Fruit fly (Drosophila melanogaster) whole organism, embryonic: ENCODE measurements around the gene Syt14.

Source experiments
- CG10147 ChIP-seq: fragments of 200-800 bp; sonication (Bioruptor generic); optimal IDR thresholded peaks from 2 replicates; lab custom pipeline; 2019; ENCODE audit warnings: missing biosample characterization, mild to moderate bottlenecking, missing genetic modification characterization, moderate library complexity
- CG10979 ChIP-seq: fragments of 200-800 bp; sonication (Bioruptor generic); optimal IDR thresholded peaks from 2 replicates; lab custom pipeline; 2018; ENCODE audit warnings: missing biosample characterization, mild to moderate bottlenecking, missing genetic modification characterization, moderate library complexity
- CG11093 ChIP-seq: fragments of 200-800 bp; sonication (Bioruptor generic); IDR thresholded peaks from 3 replicates; pipeline ENCODE4 v1.3.6; 2022; ENCODE audit warnings: missing biosample characterization, missing genetic modification characterization
- CG11696 ChIP-seq: fragments of 200-800 bp; sonication (Bioruptor generic); IDR thresholded peaks from 2 replicates; pipeline ENCODE4 v1.3.6; 2022; ENCODE audit warnings: missing biosample characterization, missing genetic modification characterization
- CG12219 ChIP-seq: fragments of 200-800 bp; sonication (Bioruptor generic); optimal IDR thresholded peaks from 3 replicates; lab custom pipeline; 2018; ENCODE audit warnings: missing biosample characterization, mild to moderate bottlenecking, missing genetic modification characterization
- CG12769 ChIP-seq: fragments of 200-800 bp; sonication (Bioruptor generic); optimal IDR thresholded peaks from 2 replicates; lab custom pipeline; 2019; ENCODE audit warnings: missing biosample characterization, mild to moderate bottlenecking, missing genetic modification characterization, moderate library complexity
- CG15073 ChIP-seq: fragments of 200-800 bp; sonication (Bioruptor generic); optimal IDR thresholded peaks from 2 replicates; lab custom pipeline; 2016; ENCODE audit warnings: missing biosample characterization, missing genetic modification characterization
- CG1647 ChIP-seq: fragments of 200-800 bp; sonication (Bioruptor generic); optimal IDR thresholded peaks from 3 replicates; lab custom pipeline; 2016; ENCODE audit warnings: missing biosample characterization, missing genetic modification characterization
- CG17829 ChIP-seq: fragments of 200-800 bp; optimal IDR thresholded peaks from 2 replicates; lab custom pipeline; 2019; ENCODE audit warnings: missing biosample characterization, mild to moderate bottlenecking, missing genetic modification characterization, moderate library complexity
- CG18476 ChIP-seq: fragments of 200-800 bp; sonication (Bioruptor generic); optimal IDR thresholded peaks from 2 replicates; lab custom pipeline; 2016; ENCODE audit warnings: missing biosample characterization, mild to moderate bottlenecking, missing genetic modification characterization
- CG18599 ChIP-seq: fragments of 200-800 bp; sonication (Bioruptor generic); optimal IDR thresholded peaks from 3 replicates; lab custom pipeline; 2017; ENCODE audit warnings: missing biosample characterization, missing genetic modification characterization, mild to moderate bottlenecking, moderate library complexity, missing genetic modification reagents
- CG2129 ChIP-seq: fragments of 200-800 bp; sonication (Bioruptor generic); IDR thresholded peaks from 2 replicates; pipeline ENCODE4 v1.3.6; 2022; ENCODE audit warnings: missing biosample characterization, missing genetic modification characterization; ENCODE audit not compliant: partially characterized antibody
- CG2678 ChIP-seq: fragments of 200-800 bp; sonication (Bioruptor generic); optimal IDR thresholded peaks from 3 replicates; lab custom pipeline; 2019; ENCODE audit warnings: missing biosample characterization, mild to moderate bottlenecking, missing genetic modification characterization, moderate library complexity
- CG31388 ChIP-seq: fragments of 200-800 bp; sonication (Bioruptor generic); optimal IDR thresholded peaks from 2 replicates; lab custom pipeline; 2016; ENCODE audit warnings: missing biosample characterization, missing genetic modification characterization
- CG32532 ChIP-seq: fragments of 200-800 bp; sonication (Bioruptor generic); IDR thresholded peaks from 2 replicates; pipeline ENCODE4 v1.3.6; 2022; ENCODE audit warnings: missing biosample characterization, missing genetic modification characterization
- CG3838 ChIP-seq: fragments of 200-800 bp; sonication (Bioruptor generic); optimal IDR thresholded peaks from 3 replicates; lab custom pipeline; 2016; ENCODE audit warnings: missing biosample characterization, missing genetic modification characterization
- CG4404 ChIP-seq: fragments of 200-800 bp; sonication (Bioruptor generic); IDR thresholded peaks from 2 replicates; pipeline ENCODE4 v1.3.6; 2022; ENCODE audit warnings: missing biosample characterization, missing genetic modification characterization
- CG6765 ChIP-seq: fragments of 200-800 bp; sonication (Bioruptor generic); optimal IDR thresholded peaks from 3 replicates; lab custom pipeline; 2017; ENCODE audit warnings: missing biosample characterization, mild to moderate bottlenecking, missing genetic modification characterization
- CG6791 ChIP-seq: fragments of 200-800 bp; sonication (Bioruptor generic); IDR thresholded peaks from 3 replicates; pipeline ENCODE4 v1.3.6; 2022; ENCODE audit warnings: missing biosample characterization, missing genetic modification characterization; ENCODE audit not compliant: partially characterized antibody
- CG7745 ChIP-seq: fragments of 200-800 bp; sonication (Bioruptor generic); optimal IDR thresholded peaks from 2 replicates; lab custom pipeline; 2018; ENCODE audit warnings: missing biosample characterization, mild to moderate bottlenecking, missing genetic modification characterization, moderate library complexity
- CG8765 ChIP-seq: fragments of 200-800 bp; sonication (Bioruptor generic); IDR thresholded peaks from 2 replicates; pipeline ENCODE4 v1.3.6; 2022; ENCODE audit warnings: missing biosample characterization, missing genetic modification characterization
- CG9437 ChIP-seq: fragments of 200-800 bp; sonication (Bioruptor generic); optimal IDR thresholded peaks from 2 replicates; lab custom pipeline; 2018; ENCODE audit warnings: missing biosample characterization, mild to moderate bottlenecking, missing genetic modification characterization
- CG9876 ChIP-seq: fragments of 200-800 bp; sonication (Bioruptor generic); optimal IDR thresholded peaks from 2 replicates; lab custom pipeline; 2016; ENCODE audit warnings: missing biosample characterization, missing genetic modification characterization
- Dp ChIP-seq: fragments of 200-800 bp; sonication (Bioruptor generic); optimal IDR thresholded peaks from 2 replicates; lab custom pipeline; 2018; ENCODE audit warnings: missing biosample characterization, mild to moderate bottlenecking, missing genetic modification characterization, moderate library complexity
- Elba2 ChIP-seq: fragments of 200-800 bp; sonication (Bioruptor generic); optimal IDR thresholded peaks from 3 replicates; lab custom pipeline; 2016; ENCODE audit warnings: missing biosample characterization, missing genetic modification characterization
- Ets65A ChIP-seq: fragments of 200-800 bp; sonication (Bioruptor generic); peaks from one replicate; lab custom pipeline; 2016; ENCODE audit warnings: missing biosample characterization, missing genetic modification characterization
- Gug ChIP-seq: fragments of 200-800 bp; sonication (Bioruptor generic); IDR thresholded peaks from 4 replicates; pipeline ENCODE4 v1.3.6; 2022; ENCODE audit warnings: missing biosample characterization, missing genetic modification characterization
- Hr51 ChIP-seq, 2 experiments: fragments of 200-800 bp; sonication (Bioruptor generic); optimal IDR thresholded peaks; 2 replicates in 1 of 2; 3 replicates in 1 of 2; lab custom pipeline; 2016 to 2018; ENCODE audit warnings: missing biosample characterization in 2 of 2, missing genetic modification characterization in 2 of 2, mild to moderate bottlenecking in 1 of 2, moderate library complexity in 1 of 2
- Meics ChIP-seq: fragments of 200-800 bp; sonication (Bioruptor generic); optimal IDR thresholded peaks from 2 replicates; lab custom pipeline; 2017; ENCODE audit warnings: missing biosample characterization, mild to moderate bottlenecking, missing genetic modification characterization
- Optix ChIP-seq: fragments of 200-800 bp; sonication (Bioruptor generic); IDR thresholded peaks from 3 replicates; pipeline ENCODE4 v1.3.6; 2022; ENCODE audit warnings: missing biosample characterization, missing genetic modification characterization
- Six4 ChIP-seq: fragments of 200-800 bp; sonication (Bioruptor generic); optimal IDR thresholded peaks from 2 replicates; lab custom pipeline; 2016; ENCODE audit warnings: missing biosample characterization, missing genetic modification characterization
- ase ChIP-seq: fragments of 200-800 bp; sonication (Bioruptor generic); IDR thresholded peaks from 3 replicates; pipeline ENCODE4 v1.3.6; 2022; ENCODE audit warnings: missing biosample characterization, missing genetic modification characterization
- btn ChIP-seq: fragments of 200-800 bp; sonication (Bioruptor generic); optimal IDR thresholded peaks from 2 replicates; lab custom pipeline; 2016; ENCODE audit warnings: missing biosample characterization, missing genetic modification characterization
- cato ChIP-seq: fragments of 200-800 bp; sonication (Bioruptor generic); optimal IDR thresholded peaks from 2 replicates; lab custom pipeline; 2016; ENCODE audit warnings: missing biosample characterization, missing genetic modification characterization, borderline replicate concordance
- chn ChIP-seq: fragments of 200-800 bp; sonication (Bioruptor generic); optimal IDR thresholded peaks from 2 replicates; lab custom pipeline; 2016; ENCODE audit warnings: missing biosample characterization, missing genetic modification characterization
- crol ChIP-seq: fragments of 200-800 bp; sonication (Bioruptor generic); IDR thresholded peaks from 2 replicates; pipeline ENCODE4 v1.3.6; 2022; ENCODE audit warnings: missing biosample characterization, missing genetic modification characterization
- eve ChIP-seq, 2 experiments: fragments of >200 bp; optimal IDR thresholded peaks; 2 replicates each; lab custom pipeline; 2017; ENCODE audit warnings: missing biosample characterization in 2 of 2, missing genetic modification characterization in 2 of 2
- exex ChIP-seq: fragments of 200-800 bp; sonication (Bioruptor generic); optimal IDR thresholded peaks from 4 replicates; lab custom pipeline; 2018; ENCODE audit warnings: missing biosample characterization, mild to moderate bottlenecking, missing genetic modification characterization, moderate library complexity
- eyg ChIP-seq: fragments of 200-800 bp; sonication (Bioruptor generic); optimal IDR thresholded peaks from 3 replicates; lab custom pipeline; 2016; ENCODE audit warnings: missing biosample characterization, missing genetic modification characterization
- fd3F ChIP-seq: fragments of 200-800 bp; sonication (Bioruptor generic); optimal IDR thresholded peaks from 2 replicates; lab custom pipeline; 2018; ENCODE audit warnings: missing biosample characterization, mild to moderate bottlenecking, missing genetic modification characterization, moderate library complexity
- fd96Cb ChIP-seq: fragments of 200-800 bp; sonication (Bioruptor generic); optimal IDR thresholded peaks from 2 replicates; lab custom pipeline; 2018; ENCODE audit warnings: missing biosample characterization, mild to moderate bottlenecking, missing genetic modification characterization, moderate library complexity
- grn ChIP-seq: fragments of 200-800 bp; sonication (Bioruptor generic); optimal IDR thresholded peaks from 3 replicates; lab custom pipeline; 2017; ENCODE audit warnings: missing biosample characterization, missing genetic modification characterization
- lab ChIP-seq: fragments of 200-800 bp; sonication (Bioruptor generic); optimal IDR thresholded peaks from 3 replicates; lab custom pipeline; 2017; ENCODE audit warnings: missing biosample characterization, missing genetic modification characterization, mild to moderate bottlenecking, moderate library complexity, missing genetic modification reagents
- lilli ChIP-seq: fragments of 200-800 bp; sonication (Bioruptor generic); optimal IDR thresholded peaks from 3 replicates; lab custom pipeline; 2016; ENCODE audit warnings: missing biosample characterization, missing genetic modification characterization
- maf-S ChIP-seq: fragments of 200-800 bp; sonication (Bioruptor generic); optimal IDR thresholded peaks from 2 replicates; lab custom pipeline; 2016; ENCODE audit warnings: missing biosample characterization, missing genetic modification characterization
- mam ChIP-seq: fragments of 200-800 bp; sonication (Bioruptor generic); optimal IDR thresholded peaks from 3 replicates; lab custom pipeline; 2016; ENCODE audit warnings: missing biosample characterization, missing genetic modification characterization
- onecut ChIP-seq: fragments of 200-800 bp; sonication (Bioruptor generic); IDR thresholded peaks from 2 replicates; pipeline ENCODE4 v1.3.6; 2022; ENCODE audit warnings: missing biosample characterization, missing genetic modification characterization
- prd ChIP-seq, 3 experiments: fragments of >200 bp in 2 of 3; fragments of 200-800 bp in 1 of 3; sonication (Bioruptor generic) in 1 of 3; optimal IDR thresholded peaks in 2 of 3; IDR thresholded peaks in 1 of 3; 2 replicates in 2 of 3; 3 replicates in 1 of 3; pipeline versions ENCODE4 v1.3.6 to Lab custom; 2017 to 2022; ENCODE audit warnings: missing biosample characterization in 1 of 3, missing genetic modification characterization in 1 of 3
- pum ChIP-seq: fragments of 200-800 bp; sonication (Bioruptor generic); optimal IDR thresholded peaks from 2 replicates; lab custom pipeline; 2016; ENCODE audit warnings: missing biosample characterization, missing genetic modification characterization
- shn ChIP-seq: fragments of 200-800 bp; sonication (Bioruptor generic); optimal IDR thresholded peaks from 3 replicates; lab custom pipeline; 2016; ENCODE audit warnings: missing biosample characterization, missing genetic modification characterization
- sr ChIP-seq: fragments of 200-800 bp; sonication (Bioruptor generic); IDR thresholded peaks from 3 replicates; pipeline ENCODE4 v1.3.6; 2022; ENCODE audit warnings: missing biosample characterization, missing genetic modification characterization
- zf30C ChIP-seq: fragments of 200-800 bp; sonication (Bioruptor generic); optimal IDR thresholded peaks from 3 replicates; lab custom pipeline; 2018; ENCODE audit warnings: missing biosample characterization, mild to moderate bottlenecking, missing genetic modification characterization

The Syt14 gene

DNA sequence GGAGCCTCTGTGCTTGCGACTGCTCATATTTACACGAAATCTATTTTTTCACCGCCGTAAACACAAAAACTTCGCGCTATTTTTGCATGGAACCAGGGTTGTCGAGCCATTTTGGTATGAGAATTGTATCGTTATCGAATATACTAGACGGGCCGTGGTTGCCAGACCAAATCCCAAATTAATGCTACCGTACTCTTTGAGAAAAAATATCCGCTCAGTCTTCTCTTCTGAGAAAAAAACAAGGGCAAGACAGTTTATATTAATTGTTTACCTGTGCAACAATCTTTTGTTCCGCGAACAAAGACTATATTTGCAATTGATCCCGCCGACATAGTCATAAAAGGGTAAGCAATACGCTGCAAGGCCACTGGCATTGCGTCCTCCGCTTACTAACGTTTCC, 18.7 kb upstream of the Syt14 start, which contains the start of the genes Skp2 and CG1103 (continued):
- TF ChIP-seq CG7745 (no peak), CG2678 (tag; lab: Kevin White, UChicago) (no peak), CG15073 (no peak), CG1647 (GFP tag; lab: Kevin White, UChicago) (no peak), fd3F (no peak), CG31388 (GFP tag; lab: Kevin White, UChicago) (no peak), CG6765 (no peak), fd96Cb (tag; lab: Kevin White, UChicago) (no peak), lab (GFP tag; lab: Kevin White, UChicago) (no peak), CG10979 (tag; lab: Kevin White, UChicago) (no peak), CG8765 (GFP tag; lab: Robert Waterston, UW) (no peak), pum (GFP tag; lab: Kevin White, UChicago) (no peak), CG9876 (GFP tag; lab: Kevin White, UChicago) (no peak), sr (GFP tag; lab: Robert Waterston, UW) (no peak), eve (GFP tag; optimal IDR thresholded peaks at IDR 0.05; lab: Kevin White, UChicago) (no peak), CG32532 (no peak), CG17829 (peak; percentile 26), btn (GFP tag; lab: Kevin White, UChicago) (no peak), CG12219 (GFP tag; lab: Kevin White, UChicago) (no peak), CG12769 (tag; lab: Kevin White, UChicago) (no peak), Six4 (GFP tag; lab: Kevin White, UChicago) (no peak), Meics (GFP tag; lab: Kevin White, UChicago) (no peak), lilli (no peak), Gug (GFP tag; lab: Robert Waterston, UW) (no peak), Elba2 (no peak), Hr51 (GFP tag; optimal IDR thresholded peaks at IDR 0.05; lab: Kevin White, UChicago) (no peak), eyg (GFP tag; lab: Kevin White, UChicago) (no peak), CG11696 (no peak), CG9437 (GFP tag; lab: Kevin White, UChicago) (no peak), maf-S (GFP tag; lab: Kevin White, UChicago) (no peak), CG11093 (GFP tag; lab: Robert Waterston, UW) (no peak), CG3838 (GFP tag; lab: Kevin White, UChicago) (no peak), CG2129 (GFP tag; lab: Robert Waterston, UW) (no peak), CG6791 (GFP tag; lab: Robert Waterston, UW) (peak; percentile 36; the same call in 1 of the 3 replicates), Optix (no peak), crol (GFP tag; lab: Robert Waterston, UW) (no peak), onecut (no peak), CG18476 (GFP tag; lab: Kevin White, UChicago) (no peak), exex (no peak), CG10147 (no peak), CG4404 (GFP tag; lab: Robert Waterston, UW) (no peak), cato (GFP tag; lab: Kevin White, UChicago) (no peak), shn (GFP tag; lab: Kevin White, UChicago) (no peak), mam (no peak), chn (GFP tag; lab: Kevin White, UChicago) (no peak), CG18599 (GFP tag; lab: Kevin White, UChicago) (no peak), zf30C (GFP tag; lab: Kevin White, UChicago) (no peak), Dp (peak; percentile 86), grn (GFP tag; lab: Kevin White, UChicago) (no peak), prd (optimal IDR thresholded peaks at IDR 0.05; lab: Kevin White, UChicago) (no peak), prd (GFP tag; IDR thresholded peaks at IDR 0.05; lab: Robert Waterston, UW) (no peak), ase (GFP tag; lab: Robert Waterston, UW) (no peak), Ets65A (no peak)
